Fruit fly (Drosophila melanogaster): ENCODE data around the gene NijA.

The NijA gene

DNA sequence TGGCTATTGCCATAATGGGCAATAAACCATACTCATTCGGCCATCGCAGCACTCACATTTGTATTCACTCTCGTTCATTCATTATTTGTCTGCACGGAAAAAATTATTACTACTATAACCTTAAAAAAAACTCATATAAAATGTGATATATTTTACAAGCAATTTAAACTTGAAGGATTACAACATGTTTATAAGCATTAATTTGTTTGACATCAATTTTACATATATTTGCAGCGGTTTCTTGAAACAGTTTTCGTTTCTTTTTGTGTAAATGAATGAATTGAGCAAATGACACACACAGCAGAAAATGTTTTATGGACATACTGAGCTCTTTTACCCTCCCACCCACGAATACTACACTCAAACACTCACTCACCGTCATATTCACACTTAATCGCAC lies 36.8 kb upstream of the NijA start (continued):
- TF ChIP-seq prd (optimal IDR thresholded peaks at IDR 0.05) = no peak
- TF ChIP-seq prd (GFP tag; IDR thresholded peaks at IDR 0.05) = 0 out of 3 replicates have a peak, but pooled peaks have one; percentile 17
- TF ChIP-seq CG32532 (GFP tag; IDR thresholded peaks at IDR 0.05) = peak; percentile 44
- TF ChIP-seq CG8924 (tag; optimal IDR thresholded peaks at IDR 0.05) = no peak
- TF ChIP-seq pum (GFP tag; optimal IDR thresholded peaks at IDR 0.05) = no peak
- TF ChIP-seq al (GFP tag; IDR thresholded peaks at IDR 0.05) = peak; percentile 5; the same call in 1 of the 2 replicates
- peak; percentile 41 for TF ChIP-seq sens (GFP tag)
- no peak for TF ChIP-seq CG2712 (tag; optimal IDR thresholded peaks at IDR 0.05)
- TF ChIP-seq ATbp (GFP tag; optimal IDR thresholded peaks at IDR 0.05) = no peak
- no peak for TF ChIP-seq fd102C (GFP tag; optimal IDR thresholded peaks at IDR 0.05)
- TF ChIP-seq CG1603 (tag; optimal IDR thresholded peaks at IDR 0.05) = no peak
- peak; percentile 38 for TF ChIP-seq CG2678 (tag; optimal IDR thresholded peaks at IDR 0.05)
- TF ChIP-seq CG12769 (tag; optimal IDR thresholded peaks at IDR 0.05) = no peak
- no peak for TF ChIP-seq CG3163 (GFP tag; optimal IDR thresholded peaks at IDR 0.05)
- no peak for TF ChIP-seq CG4617 (GFP tag; optimal IDR thresholded peaks at IDR 0.05; ENCODE audit: borderline replicate concordance)
- no peak for TF ChIP-seq danr (GFP tag; IDR thresholded peaks at IDR 0.05)
- TF ChIP-seq disco-r (GFP tag; optimal IDR thresholded peaks at IDR 0.05) = no peak
- TF ChIP-seq CG13894 (tag; optimal IDR thresholded peaks at IDR 0.05) = no peak
- TF ChIP-seq Xbp1 (GFP tag; optimal IDR thresholded peaks at IDR 0.05) = no peak
- TF ChIP-seq aop (GFP tag; IDR thresholded peaks at IDR 0.05) = no peak
- no peak for TF ChIP-seq CG3407 (GFP tag; optimal IDR thresholded peaks at IDR 0.05)
- TF ChIP-seq CG11560 (tag; IDR thresholded peaks at IDR 0.05) = no peak
- TF ChIP-seq CG9932 (GFP tag; IDR thresholded peaks at IDR 0.05) = peak; percentile 14; the same call in 1 of the 2 replicates
- TF ChIP-seq tio (GFP tag; optimal IDR thresholded peaks at IDR 0.05) = no peak
- no peak for TF ChIP-seq pita (GFP tag; optimal IDR thresholded peaks at IDR 0.05)
- no peak for TF ChIP-seq ind (GFP tag; optimal IDR thresholded peaks at IDR 0.05)
- peak; percentile 7 for TF ChIP-seq lab (GFP tag; optimal IDR thresholded peaks at IDR 0.05)
- no peak for TF ChIP-seq pan (optimal IDR thresholded peaks at IDR 0.05)
- peak in 1 of 2 experiments; percentile 56 for TF ChIP-seq pan (GFP tag; optimal IDR thresholded peaks at IDR 0.05 in 1 of 2, IDR thresholded peaks at IDR 0.05 in 1 of 2)
- no peak for TF ChIP-seq dan (GFP tag; IDR thresholded peaks at IDR 0.05)
- no peak for TF ChIP-seq ase (GFP tag; IDR thresholded peaks at IDR 0.05)
- peak; percentile 14 for TF ChIP-seq Sox102F (GFP tag; optimal IDR thresholded peaks at IDR 0.05)
- TF ChIP-seq CG14014 (GFP tag; IDR thresholded peaks at IDR 0.05) = 0 out of 2 replicates have a peak, but pooled peaks have one; percentile 10
- TF ChIP-seq PHDP (tag; optimal IDR thresholded peaks at IDR 0.05) = no peak
- no peak for TF ChIP-seq Bdp1 (GFP tag; optimal IDR thresholded peaks at IDR 0.05)
- TF ChIP-seq CG12659 (GFP tag; optimal IDR thresholded peaks at IDR 0.05) = no peak
- no peak for TF ChIP-seq gcm (GFP tag; optimal IDR thresholded peaks at IDR 0.05)
- no peak for TF ChIP-seq twi (tag; optimal IDR thresholded peaks at IDR 0.05)
- no peak for TF ChIP-seq Bgb (GFP tag; IDR thresholded peaks at IDR 0.05; ENCODE audit: partially characterized antibody)
- TF ChIP-seq unc-4 (GFP tag; IDR thresholded peaks at IDR 0.05; ENCODE audit: partially characterized antibody) = no peak
- no peak for TF ChIP-seq klu (GFP tag; IDR thresholded peaks at IDR 0.05)
- TF ChIP-seq cwo (GFP tag; optimal IDR thresholded peaks at IDR 0.05) = no peak
- TF ChIP-seq Deaf1 (tag; optimal IDR thresholded peaks at IDR 0.05) = no peak
- 0 out of 2 replicates have a peak, but pooled peaks have one; percentile 4 for TF ChIP-seq sisA (GFP tag; IDR thresholded peaks at IDR 0.05)
- no peak for TF ChIP-seq fu2 (GFP tag; optimal IDR thresholded peaks at IDR 0.05)
- TF ChIP-seq zf30C (GFP tag; optimal IDR thresholded peaks at IDR 0.05) = no peak
- 0 out of 2 replicates have a peak, but pooled peaks have one; percentile 35 for TF ChIP-seq Ptx1 (GFP tag; IDR thresholded peaks at IDR 0.05)
- TF ChIP-seq sob (GFP tag; IDR thresholded peaks at IDR 0.05) = no peak
- TF ChIP-seq ERR (GFP tag; optimal IDR thresholded peaks at IDR 0.05) = no peak
- no peak for TF ChIP-seq ro (GFP tag; IDR thresholded peaks at IDR 0.05)
- no peak for TF ChIP-seq CG2116 (GFP tag; optimal IDR thresholded peaks at IDR 0.05)
- no peak for TF ChIP-seq Vsx1 (GFP tag; optimal IDR thresholded peaks at IDR 0.05)
